Fruit fly (Drosophila melanogaster) whole organism, embryonic: ENCODE measurements around the gene ALiX.

Experiments
- ATbp ChIP-seq: fragments of 200-800 bp; sonication (Bioruptor generic); optimal IDR thresholded peaks from 2 replicates; lab custom pipeline; 2017; ENCODE audit warnings: missing biosample characterization, mild to moderate bottlenecking, missing genetic modification characterization, missing genetic modification reagents
- Antp ChIP-seq: fragments of 200-800 bp; sonication (Bioruptor generic); optimal IDR thresholded peaks from 3 replicates; lab custom pipeline; 2016; ENCODE audit warnings: missing biosample characterization, missing genetic modification characterization
- Atf3 ChIP-seq: fragments of 200-800 bp; sonication (Bioruptor generic); optimal IDR thresholded peaks from 3 replicates; lab custom pipeline; 2016; ENCODE audit warnings: missing biosample characterization, missing genetic modification characterization
- Awh ChIP-seq: fragments of 200-800 bp; sonication (Bioruptor generic); IDR thresholded peaks from 2 replicates; pipeline ENCODE4, ENCODE4 v1.3.6; 2022; ENCODE audit warnings: missing biosample characterization, missing genetic modification characterization
- Bdp1 ChIP-seq: fragments of 200-800 bp; sonication (Bioruptor generic); optimal IDR thresholded peaks from 3 replicates; lab custom pipeline; 2016; ENCODE audit warnings: missing biosample characterization, missing genetic modification characterization
- CG10565 ChIP-seq: fragments of 200-800 bp; sonication (Bioruptor generic); optimal IDR thresholded peaks from 3 replicates; lab custom pipeline; 2016; ENCODE audit warnings: missing biosample characterization, mild to moderate bottlenecking, missing genetic modification characterization
- CG11723 ChIP-seq: fragments of 200-800 bp; sonication (Bioruptor generic); optimal IDR thresholded peaks from 2 replicates; lab custom pipeline; 2017; ENCODE audit warnings: missing biosample characterization, mild to moderate bottlenecking, missing genetic modification characterization
- CG12071 ChIP-seq: fragments of 200-800 bp; sonication (Bioruptor generic); optimal IDR thresholded peaks from 3 replicates; lab custom pipeline; 2018; ENCODE audit warnings: missing biosample characterization, mild to moderate bottlenecking, missing genetic modification characterization
- CG1529 ChIP-seq: fragments of 200-800 bp; sonication (Bioruptor generic); optimal IDR thresholded peaks from 3 replicates; lab custom pipeline; 2018; ENCODE audit warnings: missing biosample characterization, missing genetic modification characterization
- CG15514 ChIP-seq: fragments of 200-800 bp; sonication (Bioruptor generic); optimal IDR thresholded peaks from 3 replicates; lab custom pipeline; 2017; ENCODE audit warnings: missing biosample characterization, missing genetic modification characterization, mild to moderate bottlenecking, moderate library complexity, missing genetic modification reagents
- CG1603 ChIP-seq: fragments of 200-800 bp; sonication (Bioruptor generic); optimal IDR thresholded peaks from 2 replicates; lab custom pipeline; 2019; ENCODE audit warnings: missing biosample characterization, mild to moderate bottlenecking, missing genetic modification characterization, moderate library complexity
- CG2199 ChIP-seq: fragments of 200-800 bp; sonication (Bioruptor generic); IDR thresholded peaks from 3 replicates; pipeline ENCODE4 v1.3.6; 2022; ENCODE audit warnings: missing biosample characterization, missing genetic modification characterization
- CG2875 ChIP-seq: fragments of 200-800 bp; sonication (Bioruptor generic); optimal IDR thresholded peaks from 2 replicates; lab custom pipeline; 2017; ENCODE audit warnings: missing biosample characterization, mild to moderate bottlenecking, missing genetic modification characterization, missing genetic modification reagents
- CG32532 ChIP-seq: fragments of 200-800 bp; sonication (Bioruptor generic); IDR thresholded peaks from 2 replicates; pipeline ENCODE4 v1.3.6; 2022; ENCODE audit warnings: missing biosample characterization, missing genetic modification characterization
- CG32772 ChIP-seq: fragments of 200-800 bp; sonication (Bioruptor generic); IDR thresholded peaks from 2 replicates; pipeline ENCODE4 v1.3.6; 2022; ENCODE audit warnings: missing biosample characterization, missing genetic modification characterization
- CG3407 ChIP-seq: fragments of 200-800 bp; sonication (Bioruptor generic); optimal IDR thresholded peaks from 2 replicates; lab custom pipeline; 2018; ENCODE audit warnings: missing biosample characterization, mild to moderate bottlenecking, missing genetic modification characterization
- CG43689 ChIP-seq: fragments of 200-800 bp; sonication (Bioruptor generic); IDR thresholded peaks from 2 replicates; pipeline ENCODE4 v1.3.6; 2022; ENCODE audit warnings: missing biosample characterization, missing genetic modification characterization
- CG7928 ChIP-seq: fragments of 200-800 bp; sonication (Bioruptor generic); optimal IDR thresholded peaks from 2 replicates; lab custom pipeline; 2017; ENCODE audit warnings: missing biosample characterization, mild to moderate bottlenecking, missing genetic modification characterization
- CG9215 ChIP-seq: fragments of 200-800 bp; sonication (Bioruptor generic); IDR thresholded peaks from 2 replicates; pipeline ENCODE4 v1.3.6; 2022; ENCODE audit warnings: missing biosample characterization, missing genetic modification characterization
- CHES-1-like ChIP-seq: fragments of 200-800 bp; sonication (Bioruptor generic); optimal IDR thresholded peaks from 2 replicates; lab custom pipeline; 2016; ENCODE audit warnings: missing biosample characterization, missing genetic modification characterization
- CkIIα-i1 ChIP-seq: fragments of 200-800 bp; sonication (Bioruptor generic); IDR thresholded peaks from 2 replicates; pipeline ENCODE4 v1.3.6; 2022; ENCODE audit warnings: missing biosample characterization, missing genetic modification characterization
- Dad ChIP-seq: fragments of 200-800 bp; sonication (Bioruptor generic); optimal IDR thresholded peaks from 3 replicates; lab custom pipeline; 2016; ENCODE audit warnings: missing biosample characterization, missing genetic modification characterization
- Dll ChIP-seq: fragments of 200-800 bp; sonication (Bioruptor generic); IDR thresholded peaks from 4 replicates; pipeline ENCODE4 v1.3.6; 2022; ENCODE audit warnings: missing biosample characterization, missing genetic modification characterization; ENCODE audit not compliant: partially characterized antibody
- Eip74EF ChIP-seq, 2 experiments: fragments of 200-800 bp in 1 of 2; fragments of >200 bp in 1 of 2; sonication (Bioruptor generic) in 1 of 2; optimal IDR thresholded peaks; 2 replicates each; lab custom pipeline; 2017 to 2019; ENCODE audit warnings: missing biosample characterization in 2 of 2, missing genetic modification characterization in 2 of 2, mild to moderate bottlenecking in 1 of 2, moderate library complexity in 1 of 2
- GATAe ChIP-seq: fragments of 200-800 bp; sonication (Bioruptor generic); conservative IDR thresholded peaks from 2 replicates; pipeline ENCODE4 v1.3.6; 2022; ENCODE audit warnings: missing biosample characterization, missing genetic modification characterization
- HLH54F ChIP-seq: fragments of 200-800 bp; sonication (Bioruptor generic); optimal IDR thresholded peaks from 3 replicates; lab custom pipeline; 2016; ENCODE audit warnings: missing biosample characterization, missing genetic modification characterization
- Hsf ChIP-seq: fragments of 200-800 bp; sonication (Bioruptor generic); optimal IDR thresholded peaks from 3 replicates; lab custom pipeline; 2016; ENCODE audit warnings: missing biosample characterization, missing genetic modification characterization
- Mes4 ChIP-seq: fragments of 200-800 bp; sonication (Bioruptor generic); optimal IDR thresholded peaks from 2 replicates; lab custom pipeline; 2016; ENCODE audit warnings: missing biosample characterization, missing genetic modification characterization
- Oli ChIP-seq: fragments of 200-800 bp; sonication (Bioruptor generic); optimal IDR thresholded peaks from 2 replicates; lab custom pipeline; 2018; ENCODE audit warnings: missing biosample characterization, mild to moderate bottlenecking, missing genetic modification characterization, moderate library complexity
- Optix ChIP-seq: fragments of 200-800 bp; sonication (Bioruptor generic); IDR thresholded peaks from 3 replicates; pipeline ENCODE4 v1.3.6; 2022; ENCODE audit warnings: missing biosample characterization, missing genetic modification characterization
- Pdp1 ChIP-seq, 2 experiments: fragments of 200-800 bp; sonication (Bioruptor generic); optimal IDR thresholded peaks; 3 replicates each; lab custom pipeline; 2016; ENCODE audit warnings: missing biosample characterization in 2 of 2, missing genetic modification characterization in 2 of 2, mild to moderate bottlenecking in 1 of 2, moderate library complexity in 1 of 2
- Side ChIP-seq: fragments of 200-800 bp; sonication (Bioruptor generic); optimal IDR thresholded peaks from 2 replicates; lab custom pipeline; 2016; ENCODE audit warnings: missing biosample characterization, missing genetic modification characterization
- Sin3A ChIP-seq: fragments of >200 bp; optimal IDR thresholded peaks from 2 replicates; lab custom pipeline; 2018
- Spps ChIP-seq: fragments of 200-800 bp; sonication (Bioruptor generic); optimal IDR thresholded peaks from 2 replicates; lab custom pipeline; 2018; ENCODE audit warnings: missing biosample characterization, mild to moderate bottlenecking, missing genetic modification characterization
- Taf1 ChIP-seq: fragments of 200-800 bp; sonication (Bioruptor generic); IDR thresholded peaks from 2 replicates; pipeline ENCODE4 v1.3.6; 2022; ENCODE audit warnings: missing biosample characterization, missing genetic modification characterization
- Xrp1 ChIP-seq: fragments of 200-800 bp; sonication (Bioruptor generic); IDR thresholded peaks from 2 replicates; pipeline ENCODE4 v1.3.6; 2022; ENCODE audit warnings: missing biosample characterization, missing genetic modification characterization
- chn ChIP-seq: fragments of 200-800 bp; sonication (Bioruptor generic); optimal IDR thresholded peaks from 2 replicates; lab custom pipeline; 2016; ENCODE audit warnings: missing biosample characterization, missing genetic modification characterization
- dm ChIP-seq: fragments of 200-800 bp; sonication (Bioruptor generic); optimal IDR thresholded peaks from 3 replicates; lab custom pipeline; 2016; ENCODE audit warnings: missing biosample characterization, missing genetic modification characterization
- dysf ChIP-seq: fragments of 200-800 bp; sonication (Bioruptor generic); IDR thresholded peaks from 3 replicates; pipeline ENCODE4 v1.3.6; 2022; ENCODE audit warnings: missing biosample characterization, missing genetic modification characterization
- en ChIP-seq: fragments of 200-800 bp; sonication (Bioruptor generic); optimal IDR thresholded peaks from 2 replicates; lab custom pipeline; 2016; ENCODE audit warnings: missing biosample characterization, missing genetic modification characterization
- esg ChIP-seq: fragments of 200-800 bp; sonication (Bioruptor generic); conservative IDR thresholded peaks from 2 replicates; pipeline ENCODE4 v1.3.6; 2022; ENCODE audit warnings: missing biosample characterization, missing genetic modification characterization
- fu2 ChIP-seq: fragments of 200-800 bp; sonication (Bioruptor generic); optimal IDR thresholded peaks from 2 replicates; lab custom pipeline; 2016; ENCODE audit warnings: missing biosample characterization, missing genetic modification characterization
- kah ChIP-seq: fragments of 200-800 bp; sonication (Bioruptor generic); optimal IDR thresholded peaks from 2 replicates; lab custom pipeline; 2018; ENCODE audit warnings: missing biosample characterization, mild to moderate bottlenecking, missing genetic modification characterization
- lilli ChIP-seq: fragments of 200-800 bp; sonication (Bioruptor generic); optimal IDR thresholded peaks from 3 replicates; lab custom pipeline; 2016; ENCODE audit warnings: missing biosample characterization, missing genetic modification characterization
- nmo ChIP-seq: fragments of 200-800 bp; sonication (Bioruptor generic); optimal IDR thresholded peaks from 2 replicates; lab custom pipeline; 2018; ENCODE audit warnings: missing biosample characterization, mild to moderate bottlenecking, missing genetic modification characterization, moderate library complexity
- pho ChIP-seq: fragments of 200-800 bp; sonication (Bioruptor generic); optimal IDR thresholded peaks from 2 replicates; lab custom pipeline; 2016; ENCODE audit warnings: missing biosample characterization, missing genetic modification characterization
- sqz ChIP-seq: fragments of 200-800 bp; sonication (Bioruptor generic); optimal IDR thresholded peaks from 3 replicates; lab custom pipeline; 2018; ENCODE audit warnings: missing biosample characterization, mild to moderate bottlenecking, missing genetic modification characterization
- sug ChIP-seq: fragments of 200-800 bp; optimal IDR thresholded peaks from 2 replicates; lab custom pipeline; 2019; ENCODE audit warnings: missing biosample characterization, mild to moderate bottlenecking, missing genetic modification characterization, moderate library complexity
- tap ChIP-seq: fragments of 200-800 bp; optimal IDR thresholded peaks from 3 replicates; lab custom pipeline; 2019; ENCODE audit warnings: missing biosample characterization, mild to moderate bottlenecking, missing genetic modification characterization, moderate library complexity
- wdn ChIP-seq: fragments of 200-800 bp; sonication (Bioruptor generic); IDR thresholded peaks from 2 replicates; pipeline ENCODE4 v1.3.6; 2022; ENCODE audit warnings: missing biosample characterization, missing genetic modification characterization

ALiX gene

dm6 chr3R:27706581-27707181 lies 6.8 kb upstream of the ALiX start, which contains the start of the genes CROT and CG12877 (continued):
- TF ChIP-seq Hsf (GFP tag; lab: Kevin White, UChicago), result peak; percentile 75
- TF ChIP-seq Side (GFP tag; lab: Kevin White, UChicago), result peak; percentile 22
- peak; percentile 67 for TF ChIP-seq chn (GFP tag; lab: Kevin White, UChicago)
- TF ChIP-seq kah (GFP tag; lab: Kevin White, UChicago), result no peak
- peak; percentile 77 for TF ChIP-seq esg
- TF ChIP-seq CG2199 (GFP tag; lab: Robert Waterston, UW), result no peak
- peak; percentile 53 for TF ChIP-seq CG11723 (GFP tag; lab: Kevin White, UChicago)
- TF ChIP-seq fu2 (GFP tag; lab: Kevin White, UChicago), result peak; percentile 15
- peak; percentile 27 for TF ChIP-seq dm
- peak; percentile 69 for TF ChIP-seq ATbp (GFP tag; lab: Kevin White, UChicago)
- TF ChIP-seq Eip74EF (GFP tag; optimal IDR thresholded peaks at IDR 0.05; lab: Kevin White, UChicago), result no peak
- TF ChIP-seq en (GFP tag; lab: Kevin White, UChicago), result no peak
- TF ChIP-seq CG1529 (GFP tag; lab: Kevin White, UChicago), result peak; percentile 57
- TF ChIP-seq CG12071, result peak; percentile 16
- peak; percentile 81 for TF ChIP-seq Oli
- no peak for TF ChIP-seq CG43689 (GFP tag; lab: Robert Waterston, UW)
- TF ChIP-seq Bdp1 (GFP tag; lab: Kevin White, UChicago), result peak; percentile 53
- TF ChIP-seq CHES-1-like (GFP tag; lab: Kevin White, UChicago), result peak; percentile 57
- TF ChIP-seq sug (tag; lab: Kevin White, UChicago), result peak; percentile 72
- peak; percentile 66 for TF ChIP-seq tap (tag; lab: Kevin White, UChicago)
- TF ChIP-seq Taf1 (GFP tag; lab: Robert Waterston, UW), result peak; percentile 41; the same call in 1 of the 2 replicates
- TF ChIP-seq CG32772 (GFP tag; lab: Robert Waterston, UW), result peak; percentile 80
- peak; percentile 54 for TF ChIP-seq CG15514
- TF ChIP-seq Xrp1, result peak; percentile 76
- peak; percentile 16 for TF ChIP-seq CG7928 (GFP tag; lab: Kevin White, UChicago)
- TF ChIP-seq Spps, result peak; percentile 1
- no peak for TF ChIP-seq CkIIα-i1 (GFP tag; lab: Robert Waterston, UW)
- TF ChIP-seq sqz (GFP tag; lab: Kevin White, UChicago), result no peak
- peak; percentile 43 for TF ChIP-seq CG3407 (GFP tag; lab: Kevin White, UChicago)
- TF ChIP-seq CG1603 (tag; lab: Kevin White, UChicago), result peak; percentile 52
- peak; percentile 84 for TF ChIP-seq CG32532 (GFP tag; lab: Robert Waterston, UW)
- peak; percentile 22 for TF ChIP-seq Atf3
- TF ChIP-seq Dll (GFP tag; lab: Robert Waterston, UW), result peak; percentile 37; the same call in 2 of the 4 replicates
- TF ChIP-seq GATAe (GFP tag; lab: Robert Waterston, UW), result no peak
- TF ChIP-seq Awh (GFP tag; lab: Robert Waterston, UW), result peak; percentile 66; the same call in 1 of the 2 replicates
- TF ChIP-seq Optix (GFP tag; lab: Robert Waterston, UW), result peak; percentile 75; the same call in 2 of the 3 replicates
- peak; percentile 71 for TF ChIP-seq HLH54F
- TF ChIP-seq CG9215 (GFP tag; lab: Robert Waterston, UW), result peak; percentile 77
- TF ChIP-seq Antp, result peak; percentile 35
- 0 out of 2 replicates have a peak, but pooled peaks have one; percentile 33 for TF ChIP-seq wdn (GFP tag; lab: Robert Waterston, UW)
- peak; percentile 82 for TF ChIP-seq dysf (GFP tag; lab: Robert Waterston, UW)
- TF ChIP-seq Pdp1 (GFP tag; optimal IDR thresholded peaks at IDR 0.05; lab: Kevin White, UChicago), result peak in 1 of 2 experiments; percentile 55
- TF ChIP-seq lilli (GFP tag; lab: Kevin White, UChicago), result peak; percentile 86
- TF ChIP-seq Sin3A (lab: Kevin White, UChicago), result peak; percentile 26
- TF ChIP-seq Mes4 (GFP tag; lab: Kevin White, UChicago), result no peak
- TF ChIP-seq nmo (GFP tag; lab: Kevin White, UChicago), result peak; percentile 91
- peak; percentile 58 for TF ChIP-seq Dad (GFP tag; lab: Kevin White, UChicago)
- peak; percentile 29 for TF ChIP-seq CG2875
- TF ChIP-seq CG10565 (GFP tag; lab: Kevin White, UChicago), result no peak
- peak; percentile 50 for TF ChIP-seq pho (GFP tag; lab: Kevin White, UChicago)
